Worm (Caenorhabditis elegans) whole organism, midembryonic: ENCODE results near the gene K11H12.5.

Source experiments
- T22C8.4 ChIP-seq: fragments of 200-800 bp; sonication (Bioruptor generic); IDR thresholded peaks from 2 replicates; pipeline ENCODE4 v1.3.6; 2022; ENCODE audit warnings: missing genetic modification characterization, missing compliant biosample characterization
- cog-1 ChIP-seq: sonication (generic microtip); optimal IDR thresholded peaks from 2 replicates; lab custom pipeline; 2016; ENCODE audit warnings: missing genetic modification characterization, missing compliant biosample characterization
- flt-1 ChIP-seq: fragments of 200-800 bp; sonication (Bioruptor generic); IDR thresholded peaks from 2 replicates; pipeline ENCODE4 v1.3.6; 2022; ENCODE audit warnings: missing genetic modification characterization, missing compliant biosample characterization
- klf-2 ChIP-seq: fragments of 200-800 bp; sonication (Bioruptor generic); conservative IDR thresholded peaks from 2 replicates; pipeline ENCODE4 v1.3.6; 2022; ENCODE audit warnings: missing genetic modification reagents, missing genetic modification characterization, missing compliant biosample characterization
- med-1 ChIP-seq: sonication (generic microtip); optimal IDR thresholded peaks from 2 replicates; lab custom pipeline; 2017; ENCODE audit warnings: missing genetic modification characterization, mild to moderate bottlenecking, missing compliant biosample characterization, antibody characterized with exemption, missing genetic modification reagents; ENCODE audit not compliant: insufficient read depth
- ref-1 ChIP-seq: fragments of 200-800 bp; sonication (Bioruptor generic); conservative IDR thresholded peaks from 2 replicates; pipeline ENCODE4 v1.3.6; 2022; ENCODE audit warnings: missing genetic modification reagents, missing genetic modification characterization, missing compliant biosample characterization
- tab-1 ChIP-seq: fragments of 200-800 bp; sonication (Bioruptor generic); IDR thresholded peaks from 2 replicates; pipeline ENCODE4 v1.3.6; 2022; ENCODE audit warnings: missing genetic modification characterization, missing compliant biosample characterization
- ztf-23 ChIP-seq: fragments of 200-800 bp; sonication (Bioruptor generic); IDR thresholded peaks from 2 replicates; pipeline ENCODE4 v1.3.6; 2022; ENCODE audit warnings: missing genetic modification reagents, missing genetic modification characterization, missing compliant biosample characterization
- ztf-29 ChIP-seq: fragments of 200-800 bp; sonication (Bioruptor generic); IDR thresholded peaks from 2 replicates; pipeline ENCODE4 v1.3.6; 2022; ENCODE audit warnings: missing genetic modification reagents, missing genetic modification characterization, missing compliant biosample characterization

The K11H12.5 gene

ce11 chrIV:654526-655440, 21.6 kb upstream of the K11H12.5 start, which contains the start of the genes rpl-15 and K11H12.8:
Gene rpl-15 (minus strand): TSS chrIV:654576.
Gene K11H12.8 (plus strand): TSS chrIV:655390.
- TF ChIP-seq ztf-29 (GFP tag; lab: Robert Waterston, UW) (peak; percentile 94), med-1 (peak; percentile 47), cog-1 (tag; lab: Kevin White, UChicago) (peak; percentile 99), ztf-23 (GFP tag; lab: Robert Waterston, UW) (peak; percentile 98), T22C8.4 (GFP tag; lab: Robert Waterston, UW) (peak; percentile 81), ref-1 (GFP tag; lab: Robert Waterston, UW) (peak; percentile 66), flt-1 (GFP tag; lab: Robert Waterston, UW) (peak; percentile 96), klf-2 (GFP tag; lab: Robert Waterston, UW) (peak; percentile 87), tab-1 (GFP tag; lab: Robert Waterston, UW) (peak; percentile 87)

DNA sequence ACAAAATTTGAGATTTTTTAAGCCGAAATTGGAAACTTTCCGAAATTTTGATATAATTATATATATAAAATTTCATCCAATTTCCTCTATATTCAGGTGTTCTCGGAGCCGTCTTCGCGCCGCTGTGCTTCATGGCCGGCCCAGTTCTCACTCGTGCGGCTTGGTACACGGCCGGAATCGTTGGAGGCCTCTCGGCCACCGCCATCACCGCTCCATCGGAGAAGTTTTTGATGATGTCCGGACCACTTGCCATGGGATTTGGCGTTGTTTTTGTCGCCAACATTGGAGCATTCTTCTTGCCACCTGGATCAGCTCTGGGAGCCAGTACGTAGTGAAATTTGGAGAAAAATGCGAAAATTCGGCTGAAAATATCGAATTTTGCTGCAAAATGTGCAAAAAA, 19.3 kb upstream of the K11H12.5 start:
- TF ChIP-seq cog-1 (tag; lab: Kevin White, UChicago) (no peak), ref-1 (GFP tag; lab: Robert Waterston, UW) (no peak), flt-1 (GFP tag; lab: Robert Waterston, UW) (no peak), tab-1 (GFP tag; lab: Robert Waterston, UW) (no peak), med-1 (no peak), ztf-23 (GFP tag; lab: Robert Waterston, UW) (no peak), klf-2 (GFP tag; lab: Robert Waterston, UW) (no peak), ztf-29 (GFP tag; lab: Robert Waterston, UW) (no peak), T22C8.4 (GFP tag; lab: Robert Waterston, UW) (no peak)

DNA sequence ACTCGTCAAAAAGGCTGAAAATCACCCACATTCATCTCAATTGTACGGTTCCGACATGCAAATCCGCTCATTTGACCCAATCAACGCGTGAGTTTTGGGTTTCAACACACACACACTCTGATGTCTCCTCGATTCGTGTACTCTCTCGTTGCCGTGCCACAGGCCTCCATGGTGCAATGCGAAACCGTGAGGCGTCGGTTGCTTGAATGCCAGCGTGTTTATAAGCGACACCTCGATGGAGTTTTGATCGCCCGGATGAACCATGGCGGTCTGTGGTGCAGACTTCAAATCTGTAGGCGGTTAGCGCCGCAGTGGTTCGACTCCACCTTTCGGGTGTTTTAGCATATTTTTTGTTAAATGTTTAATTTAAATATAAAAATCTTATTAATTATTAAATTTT, 18.4 kb upstream of the K11H12.5 start:
- TF ChIP-seq ref-1 (GFP tag; lab: Robert Waterston, UW) = no peak
- no peak for TF ChIP-seq med-1
- no peak for TF ChIP-seq ztf-23 (GFP tag; lab: Robert Waterston, UW)
- no peak for TF ChIP-seq ztf-29 (GFP tag; lab: Robert Waterston, UW)
- no peak for TF ChIP-seq cog-1 (tag; lab: Kevin White, UChicago)
- no peak for TF ChIP-seq tab-1 (GFP tag; lab: Robert Waterston, UW)
- TF ChIP-seq T22C8.4 (GFP tag; lab: Robert Waterston, UW) = no peak
- no peak for TF ChIP-seq flt-1 (GFP tag; lab: Robert Waterston, UW)
- TF ChIP-seq klf-2 (GFP tag; lab: Robert Waterston, UW) = no peak

DNA sequence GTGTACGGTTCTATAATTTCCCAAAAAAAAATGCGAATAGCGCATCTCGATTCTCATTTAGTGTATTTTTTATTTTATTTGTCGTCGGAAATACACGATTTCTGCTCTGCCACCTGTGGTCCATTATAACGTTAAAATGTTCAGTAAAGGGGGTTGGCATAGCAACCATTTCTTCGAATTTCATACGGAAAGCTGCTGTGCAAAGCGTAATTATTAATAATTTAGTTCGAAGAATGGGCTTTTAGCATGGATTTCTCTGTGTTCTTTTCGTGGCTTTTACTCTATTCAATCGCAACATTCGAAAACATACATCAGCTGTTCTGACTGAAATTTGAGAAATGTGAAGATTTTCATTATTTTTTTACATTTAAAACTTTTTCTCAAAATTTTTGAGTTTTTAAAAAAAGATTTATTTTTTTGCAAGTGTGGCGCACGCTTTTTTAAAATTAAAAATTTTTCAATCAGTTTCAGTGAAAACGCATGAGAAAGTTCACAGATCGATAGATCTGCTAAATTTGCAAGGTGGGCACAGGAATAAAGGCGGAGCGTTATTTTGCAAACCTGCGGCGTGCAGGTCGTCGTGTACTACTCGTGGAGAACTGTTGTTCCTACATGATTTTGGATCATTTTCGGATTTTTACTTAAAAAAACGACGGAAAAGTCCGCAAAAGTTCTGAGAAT, 17.7 kb upstream of the K11H12.5 start:
- no peak for TF ChIP-seq med-1
- TF ChIP-seq ztf-23 (GFP tag; lab: Robert Waterston, UW) = no peak
- TF ChIP-seq tab-1 (GFP tag; lab: Robert Waterston, UW) = no peak
- no peak for TF ChIP-seq ref-1 (GFP tag; lab: Robert Waterston, UW)
- TF ChIP-seq klf-2 (GFP tag; lab: Robert Waterston, UW) = no peak
- TF ChIP-seq T22C8.4 (GFP tag; lab: Robert Waterston, UW) = no peak
- no peak for TF ChIP-seq flt-1 (GFP tag; lab: Robert Waterston, UW)
- no peak for TF ChIP-seq cog-1 (tag; lab: Kevin White, UChicago)
- TF ChIP-seq ztf-29 (GFP tag; lab: Robert Waterston, UW) = no peak

DNA sequence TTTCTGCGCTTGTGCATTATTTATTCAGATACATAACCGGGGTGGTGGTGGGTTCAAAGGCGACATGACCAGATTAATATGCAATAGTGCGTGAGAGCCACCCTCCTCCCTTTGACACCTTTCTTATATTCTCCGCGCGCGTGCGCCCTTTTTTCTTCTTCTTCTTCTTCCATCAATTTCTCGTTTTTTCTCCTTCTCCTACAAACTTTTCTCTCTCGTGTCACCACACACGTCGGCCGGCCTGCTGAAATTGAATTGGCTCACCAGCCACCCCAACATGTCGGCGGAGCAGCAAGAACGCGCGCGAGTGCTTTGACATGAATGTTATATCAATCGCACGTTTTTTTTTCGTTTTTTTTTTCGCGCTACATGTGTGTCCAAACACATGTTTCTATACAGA, 16.8 kb upstream of the K11H12.5 start:
- no peak for TF ChIP-seq flt-1 (GFP tag; lab: Robert Waterston, UW)
- no peak for TF ChIP-seq med-1
- no peak for TF ChIP-seq tab-1 (GFP tag; lab: Robert Waterston, UW)
- no peak for TF ChIP-seq ref-1 (GFP tag; lab: Robert Waterston, UW)
- no peak for TF ChIP-seq klf-2 (GFP tag; lab: Robert Waterston, UW)
- TF ChIP-seq T22C8.4 (GFP tag; lab: Robert Waterston, UW) = no peak
- TF ChIP-seq ztf-23 (GFP tag; lab: Robert Waterston, UW) = no peak
- no peak for TF ChIP-seq cog-1 (tag; lab: Kevin White, UChicago)
- TF ChIP-seq ztf-29 (GFP tag; lab: Robert Waterston, UW) = no peak

- TF ChIP-seq klf-2 (GFP tag; lab: Robert Waterston, UW) (no peak), flt-1 (GFP tag; lab: Robert Waterston, UW) (no peak), med-1 (no peak), tab-1 (GFP tag; lab: Robert Waterston, UW) (no peak), T22C8.4 (GFP tag; lab: Robert Waterston, UW) (no peak), ztf-23 (GFP tag; lab: Robert Waterston, UW) (no peak), ztf-29 (GFP tag; lab: Robert Waterston, UW) (no peak), cog-1 (tag; lab: Kevin White, UChicago) (no peak), ref-1 (GFP tag; lab: Robert Waterston, UW) (no peak)
These were observed 14.8 kb upstream of the K11H12.5 start for ce11 chrIV:661623-662022.

ce11 chrIV:664122-664521, 12.3 kb upstream of the K11H12.5 start:
- no peak for TF ChIP-seq ref-1 (GFP tag; lab: Robert Waterston, UW)
- no peak for TF ChIP-seq ztf-29 (GFP tag; lab: Robert Waterston, UW)
- no peak for TF ChIP-seq flt-1 (GFP tag; lab: Robert Waterston, UW)
- TF ChIP-seq med-1 = no peak
- no peak for TF ChIP-seq T22C8.4 (GFP tag; lab: Robert Waterston, UW)
- no peak for TF ChIP-seq ztf-23 (GFP tag; lab: Robert Waterston, UW)
- no peak for TF ChIP-seq cog-1 (tag; lab: Kevin White, UChicago)
- TF ChIP-seq tab-1 (GFP tag; lab: Robert Waterston, UW) = no peak
- TF ChIP-seq klf-2 (GFP tag; lab: Robert Waterston, UW) = no peak

- TF ChIP-seq klf-2 (GFP tag; lab: Robert Waterston, UW) (no peak), med-1 (no peak), ztf-29 (GFP tag; lab: Robert Waterston, UW) (no peak), ref-1 (GFP tag; lab: Robert Waterston, UW) (no peak), cog-1 (tag; lab: Kevin White, UChicago) (no peak), T22C8.4 (GFP tag; lab: Robert Waterston, UW) (no peak), ztf-23 (GFP tag; lab: Robert Waterston, UW) (no peak), flt-1 (GFP tag; lab: Robert Waterston, UW) (no peak), tab-1 (GFP tag; lab: Robert Waterston, UW) (no peak)
These were observed 11.2 kb upstream of the K11H12.5 start, which contains the start of gene K11H12.7 for ce11 chrIV:665225-665624. Gene K11H12.7 (plus strand): TSS chrIV:665525.
